Worm (Caenorhabditis elegans): ENCODE measurements around the gene lev-8.

DNA sequence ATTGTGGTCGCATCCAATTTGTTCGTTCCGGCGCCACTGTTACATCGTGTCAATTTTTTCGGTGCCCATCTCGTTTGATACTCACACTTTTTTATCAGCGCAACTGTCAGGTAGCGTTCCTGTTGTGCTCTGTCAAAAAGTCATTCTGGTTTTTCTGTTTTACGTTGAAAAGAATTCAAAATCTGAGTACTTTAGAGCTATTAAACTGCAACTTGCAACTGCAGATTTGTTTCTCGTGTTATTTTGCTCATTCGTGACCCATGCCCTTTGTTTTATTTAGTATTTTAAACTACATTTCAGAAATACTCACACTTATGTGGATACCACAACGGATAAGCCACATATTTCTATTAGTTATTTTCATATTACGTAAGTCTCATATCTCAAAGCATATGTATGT is at the start of gene lev-8:
- TF ChIP-seq cog-1 (tag; optimal IDR thresholded peaks at IDR 0.05) (no peak), ztf-23 (GFP tag; IDR thresholded peaks at IDR 0.05) (no peak), flt-1 (GFP tag; IDR thresholded peaks at IDR 0.05) (no peak), klf-2 (GFP tag; conservative IDR thresholded peaks at IDR 0.05) (no peak), ref-1 (GFP tag; conservative IDR thresholded peaks at IDR 0.05) (no peak), T22C8.4 (GFP tag; IDR thresholded peaks at IDR 0.05) (no peak)
